Worm (Caenorhabditis elegans): ENCODE data around the gene cld-9.
A peak's percentile ranks its signal among the peaks of the same experiment; 100 is the strongest.

The cld-9 gene

ce11 chrV:13789362-13789761 lies 37.7 kb upstream of the cld-9 start (continued):
- TF ChIP-seq daf-19 (GFP tag; conservative IDR thresholded peaks at IDR 0.05) = no peak
- peak; percentile 83 for TF ChIP-seq hmg-1.1 (GFP tag; IDR thresholded peaks at IDR 0.05)
- peak; percentile 39 for TF ChIP-seq dpl-1 (GFP tag; optimal IDR thresholded peaks at IDR 0.05)
- TF ChIP-seq ceh-44 (GFP tag; IDR thresholded peaks at IDR 0.05) = no peak
- TF ChIP-seq nhr-237 (tag; optimal IDR thresholded peaks at IDR 0.05) = no peak
- TF ChIP-seq lir-3 (tag; optimal IDR thresholded peaks at IDR 0.05) = no peak
- no peak for TF ChIP-seq mxl-2 (GFP tag; conservative IDR thresholded peaks at IDR 0.05)
- TF ChIP-seq php-3 (GFP tag; IDR thresholded peaks at IDR 0.05) = no peak
- TF ChIP-seq fkh-10 (GFP tag; optimal IDR thresholded peaks at IDR 0.05) = peak; percentile 74
- TF ChIP-seq pqm-1 (tag; optimal IDR thresholded peaks at IDR 0.05) = no peak
- TF ChIP-seq snpc-4 (tag; optimal IDR thresholded peaks at IDR 0.05) = no peak
- peak; percentile 30; the same call in 1 of the 2 replicates for TF ChIP-seq ctbp-1 (GFP tag; IDR thresholded peaks at IDR 0.05)
- no peak for TF ChIP-seq ZK546.5 (tag; optimal IDR thresholded peaks at IDR 0.05)

- TF ChIP-seq T20F7.1 (GFP tag; optimal IDR thresholded peaks at IDR 0.05) (no peak), Y75B8A.6 (GFP tag; IDR thresholded peaks at IDR 0.05) (no peak), cey-2 (tag; optimal IDR thresholded peaks at IDR 0.05; ENCODE audit: borderline replicate concordance, insufficient read depth) (no peak), sdz-12 (GFP tag; optimal IDR thresholded peaks at IDR 0.05) (no peak), mep-1 (tag; optimal IDR thresholded peaks at IDR 0.05) (peak; percentile 25), ZK546.5 (tag; optimal IDR thresholded peaks at IDR 0.05) (no peak), lin-39 (tag; optimal IDR thresholded peaks at IDR 0.05) (no peak), set-16 (GFP tag; IDR thresholded peaks at IDR 0.05) (no peak), dmd-8 (GFP tag; IDR thresholded peaks at IDR 0.05) (no peak), madf-5 (GFP tag; IDR thresholded peaks at IDR 0.05) (no peak), jun-1 (tag; optimal IDR thresholded peaks at IDR 0.05) (no peak), lim-7 (GFP tag; IDR thresholded peaks at IDR 0.05) (no peak), ZK337.2 (GFP tag; IDR thresholded peaks at IDR 0.05) (no peak), hlh-11 (tag; optimal IDR thresholded peaks at IDR 0.05) (no peak), zip-11 (GFP tag; IDR thresholded peaks at IDR 0.05) (no peak), zfp-3 (GFP tag; conservative IDR thresholded peaks at IDR 0.05) (no peak), zip-2 (tag; optimal IDR thresholded peaks at IDR 0.05) (no peak), aha-1 (tag) (peak; percentile 51), ceh-32 (tag; optimal IDR thresholded peaks at IDR 0.05; ENCODE audit: poor library complexity) (no peak), lin-38 (GFP tag; IDR thresholded peaks at IDR 0.05) (no peak), nhr-28 (tag; optimal IDR thresholded peaks at IDR 0.05) (no peak), mdt-29 (GFP tag; IDR thresholded peaks at IDR 0.05) (no peak), ceh-28 (tag; optimal IDR thresholded peaks at IDR 0.05) (no peak), F26F4.8 (GFP tag; conservative IDR thresholded peaks at IDR 0.05) (no peak), dve-1 (tag; optimal IDR thresholded peaks at IDR 0.05; ENCODE audit: insufficient read depth) (peak; percentile 68), egl-43 (GFP tag; IDR thresholded peaks at IDR 0.05) (no peak), nhr-42 (GFP tag; IDR thresholded peaks at IDR 0.05) (no peak), F10B5.3 (tag; optimal IDR thresholded peaks at IDR 0.05) (no peak), lin-1 (GFP tag; IDR thresholded peaks at IDR 0.05) (no peak), ctbp-1 (GFP tag; IDR thresholded peaks at IDR 0.05) (no peak), daf-19 (GFP tag; conservative IDR thresholded peaks at IDR 0.05) (no peak), daf-16 (GFP tag; optimal IDR thresholded peaks at IDR 0.05) (no peak), daf-16 (tag; optimal IDR thresholded peaks at IDR 0.05) (peak; percentile 85), mes-2 (tag; optimal IDR thresholded peaks at IDR 0.05; ENCODE audit: poor library complexity, severe bottlenecking) (peak; percentile 1), pqm-1 (tag; optimal IDR thresholded peaks at IDR 0.05) (peak; percentile 56), dmd-6 (GFP tag; IDR thresholded peaks at IDR 0.05) (peak; percentile 29; the same call in 1 of the 2 replicates), zag-1 (tag; optimal IDR thresholded peaks at IDR 0.05) (no peak), nhr-76 (tag; optimal IDR thresholded peaks at IDR 0.05) (no peak), php-3 (GFP tag; IDR thresholded peaks at IDR 0.05) (no peak), tra-1 (GFP tag; IDR thresholded peaks at IDR 0.05) (no peak), daf-8 (GFP tag; IDR thresholded peaks at IDR 0.05) (no peak)
Observed at ce11 chrV:13787948-13788681, 36.4 kb upstream of the cld-9 start.

All from whole organism, L4 larva.